Worm (Caenorhabditis elegans) whole organism, young adult: ENCODE results near the gene tni-4.
"Not testable (repeated sequence)": the region's sequence is repeated elsewhere in the genome, so short reads cannot be mapped to it uniquely, and the experiment has no call there.

Source experiments
- Y79H2A.3 ChIP-seq: fragments of 200-800 bp; sonication (Bioruptor generic); conservative IDR thresholded peaks from 2 replicates; pipeline ENCODE4 v1.3.6; 2022; ENCODE audit warnings: missing genetic modification reagents, missing genetic modification characterization, missing compliant biosample characterization
- attf-3 ChIP-seq: fragments of 200-800 bp; sonication (Bioruptor generic); conservative IDR thresholded peaks from 2 replicates; pipeline ENCODE4 v1.3.6; 2022; ENCODE audit warnings: missing genetic modification reagents, missing genetic modification characterization, missing compliant biosample characterization
- cebp-2 ChIP-seq: fragments of 200-800 bp; sonication (Bioruptor generic); IDR thresholded peaks from 2 replicates; pipeline ENCODE4 v1.3.6; 2022; ENCODE audit warnings: missing genetic modification characterization, missing compliant biosample characterization
- dox-1 ChIP-seq: fragments of 200-800 bp; sonication (Bioruptor generic); IDR thresholded peaks from 2 replicates; pipeline ENCODE4 v1.3.6; 2022; ENCODE audit warnings: missing genetic modification reagents, missing genetic modification characterization, missing compliant biosample characterization
- dpff-1 ChIP-seq: sonication (generic microtip); optimal IDR thresholded peaks from 2 replicates; lab custom pipeline; 2017; ENCODE audit warnings: mild to moderate bottlenecking, missing genetic modification characterization, missing compliant biosample characterization
- mes-4 ChIP-seq: sonication (generic microtip); optimal IDR thresholded peaks from 2 replicates; lab custom pipeline; 2016; ENCODE audit warnings: missing genotype, missing genetic modification characterization, missing compliant biosample characterization
- snpc-1.3 ChIP-seq: sonication (generic microtip); optimal IDR thresholded peaks from 2 replicates; lab custom pipeline; 2017; ENCODE audit warnings: missing genetic modification characterization, mild to moderate bottlenecking, missing compliant biosample characterization, antibody characterized with exemption, moderate library complexity, missing genotype, missing genetic modification reagents; ENCODE audit not compliant: insufficient read depth
- unc-130 ChIP-seq: sonication (generic microtip); optimal IDR thresholded peaks from 2 replicates; lab custom pipeline; 2016; ENCODE audit warnings: missing genetic modification reagents, missing genetic modification characterization, missing compliant biosample characterization
- unc-62 ChIP-seq: fragments of 150-350 bp; optimal IDR thresholded peaks from 2 replicates; lab custom pipeline; 2014; ENCODE audit warnings: missing biosample characterization, missing genetic modification reagents, missing genetic modification characterization

ce11 chrIV:5226552-5226951 is 22.2 kb downstream of the tni-4 start, which contains the start of gene nsph-4.1:
- TF ChIP-seq cebp-2 (GFP tag; lab: Robert Waterston, UW); mes-4 (tag; lab: Kevin White, UChicago); attf-3 (GFP tag; lab: Robert Waterston, UW); unc-62 (GFP tag; lab: Kevin White, UChicago); Y79H2A.3 (GFP tag; lab: Robert Waterston, UW); unc-130 (GFP tag; lab: Kevin White, UChicago); dox-1; dpff-1 (tag; lab: Kevin White, UChicago); snpc-1.3: not testable (repeated sequence)
